Fruit fly (Drosophila melanogaster) whole organism, adult: ENCODE results near the gene kin17.

Experiments
- CG7101 ChIP-seq: fragments of 200-800 bp; sonication (Bioruptor generic); optimal IDR thresholded peaks from 2 replicates; lab custom pipeline; 2018; ENCODE audit warnings: missing biosample characterization, mild to moderate bottlenecking, missing genetic modification characterization, moderate library complexity
- kay ChIP-seq: fragments of 200-800 bp; sonication (Bioruptor generic); peaks from one replicate; lab custom pipeline; 2016; ENCODE audit warnings: missing biosample characterization, missing genetic modification characterization, borderline replicate concordance
- pad ChIP-seq: fragments of 200-800 bp; sonication (Bioruptor generic); optimal IDR thresholded peaks from 3 replicates; lab custom pipeline; 2017; ENCODE audit warnings: missing biosample characterization, missing genetic modification characterization, mild to moderate bottlenecking, moderate library complexity, missing genetic modification reagents

- TF ChIP-seq pad = no peak
- no peak for TF ChIP-seq kay
- TF ChIP-seq CG7101 (tag; lab: Kevin White, UChicago) = no peak
Observed at dm6 chr3L:20354363-20354762, 2.2 kb upstream of the kin17 start.
